Worm (Caenorhabditis elegans): ENCODE data around the gene Y15E3A.3.

- TF ChIP-seq egl-27 (tag; optimal IDR thresholded peaks at IDR 0.05) (no peak), sma-9 (GFP tag; optimal IDR thresholded peaks at IDR 0.05) (no peak), sma-9 (tag; optimal IDR thresholded peaks at IDR 0.05) (no peak), nhr-10 (tag; optimal IDR thresholded peaks at IDR 0.05) (no peak), ceh-82 (tag; optimal IDR thresholded peaks at IDR 0.05) (no peak), F13H6.1 (tag; optimal IDR thresholded peaks at IDR 0.05) (no peak), zag-1 (tag; optimal IDR thresholded peaks at IDR 0.05) (no peak), ama-1 (optimal IDR thresholded peaks at IDR 0.05) (no peak), nhr-21 (tag; optimal IDR thresholded peaks at IDR 0.05) (no peak), elt-3 (tag; optimal IDR thresholded peaks at IDR 0.05) (no peak)
Measured at ce11 chrX:15302863-15303262, 22.7 kb downstream of the Y15E3A.3 start, which contains the start of gene ser-2.

Measured in whole organism, L2 larva.